Worm (Caenorhabditis elegans) whole organism, L3 larva: ENCODE measurements around the gene Y69A2AL.2.

ENCODE experiments used
- R02D3.7 ChIP-seq: fragments of 150-350 bp; optimal IDR thresholded peaks from 2 replicates; lab custom pipeline; 2014; ENCODE audit warnings: missing biosample characterization, missing genetic modification characterization
- ama-1 ChIP-seq: fragments of 150-350 bp; optimal IDR thresholded peaks from 2 replicates; lab custom pipeline; 2018
- ceh-9 ChIP-seq: sonication (generic microtip); optimal IDR thresholded peaks from 2 replicates; lab custom pipeline; 2018; ENCODE audit warnings: missing biosample characterization, missing genetic modification characterization
- egl-27 ChIP-seq: sonication (generic microtip); optimal IDR thresholded peaks from 4 replicates; lab custom pipeline; 2017; ENCODE audit warnings: missing biosample characterization, missing genetic modification reagents, missing genetic modification characterization
- elt-2 ChIP-seq: sonication (generic microtip); optimal IDR thresholded peaks from 2 replicates; lab custom pipeline; 2016; ENCODE audit warnings: missing genetic modification reagents, mild to moderate bottlenecking, missing genetic modification characterization, missing compliant biosample characterization
- elt-3 ChIP-seq, 3 experiments: fragments of 150-350 bp in 1 of 3; sonication (generic microtip) in 2 of 3; optimal IDR thresholded peaks; 2 replicates in 2 of 3; 4 replicates in 1 of 3; lab custom pipeline; 2014 to 2017; ENCODE audit warnings: missing biosample characterization in 3 of 3, missing genetic modification characterization in 3 of 3
- fos-1 ChIP-seq: fragments of 150-350 bp; optimal IDR thresholded peaks from 2 replicates; lab custom pipeline; 2014; ENCODE audit warnings: missing biosample characterization, missing genetic modification characterization
- nhr-11 ChIP-seq: fragments of 150-350 bp; optimal IDR thresholded peaks from 2 replicates; lab custom pipeline; 2014; ENCODE audit warnings: missing biosample characterization, missing genetic modification characterization
- nhr-25 ChIP-seq: sonication (generic microtip); optimal IDR thresholded peaks from 2 replicates; lab custom pipeline; 2017; ENCODE audit warnings: missing biosample characterization, missing genetic modification characterization
- pha-4 ChIP-seq: fragments of 150-350 bp; optimal IDR thresholded peaks from 2 replicates; lab custom pipeline; 2014; ENCODE audit warnings: missing biosample characterization, missing genetic modification reagents, missing genetic modification characterization

DNA sequence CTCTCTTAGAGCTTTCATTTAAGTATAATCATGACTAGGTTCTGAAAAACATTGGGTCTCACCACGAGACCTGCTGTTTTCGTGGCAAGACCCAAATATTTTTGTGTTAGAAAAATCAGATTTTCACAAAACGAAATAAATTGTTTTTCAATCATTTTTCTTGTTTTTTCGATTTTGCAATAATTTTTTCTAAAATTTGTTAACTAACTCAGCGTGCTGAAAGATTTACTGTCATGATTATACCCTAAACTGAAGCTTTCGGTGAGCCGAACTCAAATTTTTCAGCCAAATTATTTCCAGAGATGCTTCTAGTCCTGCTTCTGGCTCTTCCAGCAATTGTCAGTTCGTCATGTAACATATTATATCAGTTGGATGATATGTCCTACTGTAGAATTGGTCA is at the start of gene Y69A2AL.2:
- no peak for TF ChIP-seq ama-1 (lab: Kevin White, UChicago)
- no peak for TF ChIP-seq elt-2 (tag; lab: Kevin White, UChicago)
- TF ChIP-seq nhr-25 = no peak
- TF ChIP-seq pha-4 (tag; lab: Kevin White, UChicago) = no peak
- no peak for TF ChIP-seq nhr-11
- TF ChIP-seq R02D3.7 = no peak
- no peak for TF ChIP-seq elt-3 (tag; optimal IDR thresholded peaks at IDR 0.05; lab: Kevin White, UChicago)
- TF ChIP-seq ceh-9 (tag; lab: Kevin White, UChicago) = no peak
- TF ChIP-seq fos-1 (tag; lab: Kevin White, UChicago) = no peak
- TF ChIP-seq egl-27 (tag; lab: Kevin White, UChicago) = no peak
